Fruit fly (Drosophila melanogaster): ENCODE measurements around the gene Ilp5.

Gene Ilp5

dm6 chr3L:9846577-9847342, 23.1 kb upstream of the Ilp5 start:
- TF ChIP-seq CG8159 (tag; optimal IDR thresholded peaks at IDR 0.05) (peak; percentile 26), CG4496 (GFP tag; IDR thresholded peaks at IDR 0.05) (0 out of 3 replicates have a peak, but pooled peaks have one; percentile 25), CG14655 (GFP tag; optimal IDR thresholded peaks at IDR 0.05) (no peak), gl (tag; optimal IDR thresholded peaks at IDR 0.05) (peak; percentile 44), CG8301 (tag; optimal IDR thresholded peaks at IDR 0.05) (peak; percentile 29), rn (GFP tag; IDR thresholded peaks at IDR 0.05) (no peak), CG13204 (GFP tag; optimal IDR thresholded peaks at IDR 0.05) (peak; percentile 24), EcR (GFP tag; optimal IDR thresholded peaks at IDR 0.05) (peak; percentile 33), Snoo (tag; optimal IDR thresholded peaks at IDR 0.05) (no peak), fd96Ca (GFP tag; IDR thresholded peaks at IDR 0.05) (no peak), CG34367 (tag; optimal IDR thresholded peaks at IDR 0.05) (peak; percentile 28)

- TF ChIP-seq CG34367 (tag; optimal IDR thresholded peaks at IDR 0.05) (no peak), gl (tag; optimal IDR thresholded peaks at IDR 0.05) (no peak), Pif1A (GFP tag; optimal IDR thresholded peaks at IDR 0.05) (no peak), fd96Ca (GFP tag; IDR thresholded peaks at IDR 0.05) (no peak), Snoo (tag; optimal IDR thresholded peaks at IDR 0.05) (no peak), EcR (GFP tag; optimal IDR thresholded peaks at IDR 0.05) (peak; percentile 26)
These were observed 22.4 kb upstream of the Ilp5 start for dm6 chr3L:9845980-9846538.

dm6 chr3L:9842043-9842442, 18.3 kb upstream of the Ilp5 start:
- TF ChIP-seq fd96Ca (GFP tag; IDR thresholded peaks at IDR 0.05) = no peak
- no peak for TF ChIP-seq CG10348 (GFP tag; IDR thresholded peaks at IDR 0.05)
- TF ChIP-seq CG17806 (tag; optimal IDR thresholded peaks at IDR 0.05) = no peak
- no peak for TF ChIP-seq Pif1A (GFP tag; optimal IDR thresholded peaks at IDR 0.05)
- TF ChIP-seq CG12605 (GFP tag; IDR thresholded peaks at IDR 0.05) = no peak
- TF ChIP-seq CG14655 (GFP tag; optimal IDR thresholded peaks at IDR 0.05) = no peak
- no peak for TF ChIP-seq CG4496 (GFP tag; IDR thresholded peaks at IDR 0.05)
- TF ChIP-seq CG34367 (tag; optimal IDR thresholded peaks at IDR 0.05) = no peak

- TF ChIP-seq gl (tag; optimal IDR thresholded peaks at IDR 0.05) = no peak
- no peak for TF ChIP-seq CG15710 (tag; optimal IDR thresholded peaks at IDR 0.05)
- TF ChIP-seq CG8301 (tag; optimal IDR thresholded peaks at IDR 0.05) = no peak
- TF ChIP-seq CG14655 (GFP tag; optimal IDR thresholded peaks at IDR 0.05) = no peak
- TF ChIP-seq Pif1B (GFP tag; optimal IDR thresholded peaks at IDR 0.05) = no peak
- no peak for TF ChIP-seq Ets98B (GFP tag; IDR thresholded peaks at IDR 0.05)
- no peak for TF ChIP-seq Pif1A (GFP tag; optimal IDR thresholded peaks at IDR 0.05)
- no peak for TF ChIP-seq rn (GFP tag; IDR thresholded peaks at IDR 0.05)
- TF ChIP-seq CG8159 (tag; optimal IDR thresholded peaks at IDR 0.05) = no peak
These were observed 17.0 kb upstream of the Ilp5 start for dm6 chr3L:9840710-9841109.

dm6 chr3L:9838534-9838933, 14.8 kb upstream of the Ilp5 start, which contains the start of gene Cdk8:
Cdk8 (minus strand) TSS chr3L:9838670.
- TF ChIP-seq fd96Ca (GFP tag; IDR thresholded peaks at IDR 0.05) (no peak), CG13204 (GFP tag; optimal IDR thresholded peaks at IDR 0.05) (no peak), Pif1A (GFP tag; optimal IDR thresholded peaks at IDR 0.05) (no peak), EcR (GFP tag; optimal IDR thresholded peaks at IDR 0.05) (no peak), CG14655 (GFP tag; optimal IDR thresholded peaks at IDR 0.05) (no peak), D1 (tag; optimal IDR thresholded peaks at IDR 0.05) (peak; percentile 53), CG8159 (tag; optimal IDR thresholded peaks at IDR 0.05) (no peak), CG17806 (tag; optimal IDR thresholded peaks at IDR 0.05) (peak; percentile 5), CG32121 (GFP tag; IDR thresholded peaks at IDR 0.05) (peak; percentile 38; the same call in 1 of the 2 replicates), Ets98B (GFP tag; IDR thresholded peaks at IDR 0.05) (no peak), CG15710 (tag; optimal IDR thresholded peaks at IDR 0.05) (peak; percentile 5), gl (tag; optimal IDR thresholded peaks at IDR 0.05) (no peak)

dm6 chr3L:9837053-9837452, 13.4 kb upstream of the Ilp5 start:
- TF ChIP-seq CG10348 (GFP tag; IDR thresholded peaks at IDR 0.05) (no peak), CG15710 (tag; optimal IDR thresholded peaks at IDR 0.05) (no peak), CG12605 (GFP tag; IDR thresholded peaks at IDR 0.05) (no peak), fd96Ca (GFP tag; IDR thresholded peaks at IDR 0.05) (no peak), CG4496 (GFP tag; IDR thresholded peaks at IDR 0.05) (no peak), D1 (tag; optimal IDR thresholded peaks at IDR 0.05) (no peak), CG32121 (GFP tag; IDR thresholded peaks at IDR 0.05) (no peak), CG13204 (GFP tag; optimal IDR thresholded peaks at IDR 0.05) (no peak), Pif1A (GFP tag; optimal IDR thresholded peaks at IDR 0.05) (no peak), CG9948 (tag; optimal IDR thresholded peaks at IDR 0.05) (no peak), EcR (GFP tag; optimal IDR thresholded peaks at IDR 0.05) (no peak), CG8301 (tag; optimal IDR thresholded peaks at IDR 0.05) (no peak), Snoo (tag; optimal IDR thresholded peaks at IDR 0.05) (no peak), CG34367 (tag; optimal IDR thresholded peaks at IDR 0.05) (no peak), Pif1B (GFP tag; optimal IDR thresholded peaks at IDR 0.05) (no peak)

Measured in whole organism, pupa.